Worm (Caenorhabditis elegans) whole organism, mixed stage, embryonic: ENCODE results near the gene C36E8.4.

Experiments
- M03D4.4 ChIP-seq: sonication (generic microtip); optimal IDR thresholded peaks from 2 replicates; lab custom pipeline; 2017; ENCODE audit warnings: mild to moderate bottlenecking, missing genetic modification characterization, missing compliant biosample characterization
- bed-3 ChIP-seq: fragments of 200-800 bp; sonication (Bioruptor generic); optimal IDR thresholded peaks from 3 replicates; lab custom pipeline; 2018; ENCODE audit warnings: mild to moderate bottlenecking, missing genetic modification characterization, moderate library complexity, missing compliant biosample characterization
- blmp-1 ChIP-seq: fragments of 150-350 bp; optimal IDR thresholded peaks from 2 replicates; lab custom pipeline; 2014; ENCODE audit warnings: missing biosample characterization, missing genetic modification characterization
- ceh-39 ChIP-seq: fragments of 150-350 bp; optimal IDR thresholded peaks from 2 replicates; lab custom pipeline; 2014; ENCODE audit warnings: missing biosample characterization, missing genetic modification characterization
- ceh-43 ChIP-seq: fragments of 200-800 bp; sonication (Bioruptor generic); optimal IDR thresholded peaks from 2 replicates; lab custom pipeline; 2018; ENCODE audit warnings: mild to moderate bottlenecking, missing genetic modification characterization, moderate library complexity, missing compliant biosample characterization
- ceh-83 ChIP-seq: fragments of 200-800 bp; sonication (Bioruptor generic); optimal IDR thresholded peaks from 2 replicates; lab custom pipeline; 2018; ENCODE audit warnings: mild to moderate bottlenecking, missing genetic modification characterization, missing compliant biosample characterization
- ces-1 ChIP-seq: fragments of 150-350 bp; optimal IDR thresholded peaks from 2 replicates; lab custom pipeline; 2014; ENCODE audit warnings: missing biosample characterization, missing genetic modification reagents, missing genetic modification characterization
- cnd-1 ChIP-seq: fragments of 200-800 bp; sonication (Bioruptor generic); optimal IDR thresholded peaks from 2 replicates; lab custom pipeline; 2018; ENCODE audit warnings: mild to moderate bottlenecking, missing genetic modification characterization, missing compliant biosample characterization
- drap-1 ChIP-seq: fragments of 200-800 bp; sonication (Bioruptor generic); optimal IDR thresholded peaks from 3 replicates; lab custom pipeline; 2018; ENCODE audit warnings: mild to moderate bottlenecking, missing genetic modification characterization, missing compliant biosample characterization
- elt-1 ChIP-seq: sonication (generic microtip); optimal IDR thresholded peaks from 2 replicates; lab custom pipeline; 2017; ENCODE audit warnings: missing genetic modification characterization, mild to moderate bottlenecking, missing compliant biosample characterization, antibody characterized with exemption, moderate library complexity, borderline replicate concordance; ENCODE audit not compliant: insufficient read depth
- elt-3 ChIP-seq: fragments of 150-350 bp; optimal IDR thresholded peaks from 2 replicates; lab custom pipeline; 2014; ENCODE audit warnings: missing biosample characterization, missing genetic modification characterization
- flh-1 ChIP-seq: fragments of 200-800 bp; sonication (Bioruptor generic); optimal IDR thresholded peaks from 2 replicates; lab custom pipeline; 2018; ENCODE audit warnings: mild to moderate bottlenecking, missing genetic modification characterization, moderate library complexity, missing compliant biosample characterization
- ham-2 ChIP-seq: fragments of 200-800 bp; sonication (Bioruptor generic); optimal IDR thresholded peaks from 2 replicates; lab custom pipeline; 2018; ENCODE audit warnings: mild to moderate bottlenecking, missing genetic modification characterization, missing compliant biosample characterization
- lin-13 ChIP-seq: fragments of 150-350 bp; optimal IDR thresholded peaks from 2 replicates; lab custom pipeline; 2014; ENCODE audit warnings: missing biosample characterization, missing genetic modification characterization
- lin-32 ChIP-seq: fragments of 200-800 bp; sonication (Bioruptor generic); optimal IDR thresholded peaks from 2 replicates; lab custom pipeline; 2018; ENCODE audit warnings: mild to moderate bottlenecking, missing genetic modification characterization, missing compliant biosample characterization
- lsy-2 ChIP-seq: fragments of 150-350 bp; optimal IDR thresholded peaks from 2 replicates; lab custom pipeline; 2014; ENCODE audit warnings: missing biosample characterization, missing genetic modification characterization
- mab-5 ChIP-seq: fragments of 150-350 bp; optimal IDR thresholded peaks from 2 replicates; lab custom pipeline; 2014; ENCODE audit warnings: missing biosample characterization, missing genetic modification characterization
- mep-1 ChIP-seq: fragments of 150-350 bp; optimal IDR thresholded peaks from 2 replicates; lab custom pipeline; 2017; ENCODE audit warnings: missing biosample characterization, missing genetic modification reagents, missing genetic modification characterization, inconsistent platforms
- mls-2 ChIP-seq: sonication (generic microtip); optimal IDR thresholded peaks from 2 replicates; lab custom pipeline; 2016; ENCODE audit warnings: mild to moderate bottlenecking, missing genetic modification characterization, moderate library complexity, missing compliant biosample characterization
- nhr-12 ChIP-seq: fragments of 150-350 bp; optimal IDR thresholded peaks from 2 replicates; lab custom pipeline; 2014; ENCODE audit warnings: missing biosample characterization, missing genetic modification characterization
- nhr-2 ChIP-seq: fragments of 150-350 bp; optimal IDR thresholded peaks from 2 replicates; lab custom pipeline; 2014; ENCODE audit warnings: missing biosample characterization, missing genetic modification characterization
- nhr-237 ChIP-seq: fragments of 150-350 bp; optimal IDR thresholded peaks from 2 replicates; lab custom pipeline; 2014; ENCODE audit warnings: missing biosample characterization, missing genetic modification characterization
- nhr-76 ChIP-seq: sonication (generic microtip); optimal IDR thresholded peaks from 2 replicates; lab custom pipeline; 2017; ENCODE audit warnings: missing biosample characterization, missing genetic modification characterization
- pha-4 ChIP-seq: fragments of 150-350 bp; optimal IDR thresholded peaks from 2 replicates; lab custom pipeline; 2018; ENCODE audit warnings: missing biosample characterization, missing genetic modification reagents, missing genetic modification characterization
- sem-2 ChIP-seq: fragments of 200-800 bp; sonication (Bioruptor generic); optimal IDR thresholded peaks from 2 replicates; lab custom pipeline; 2018; ENCODE audit warnings: mild to moderate bottlenecking, missing genetic modification characterization, missing compliant biosample characterization
- snpc-4 ChIP-seq: fragments of 150-350 bp; optimal IDR thresholded peaks from 2 replicates; lab custom pipeline; 2014; ENCODE audit warnings: missing biosample characterization, missing genetic modification characterization
- tbx-8 ChIP-seq: fragments of 200-800 bp; sonication (Bioruptor generic); optimal IDR thresholded peaks from 2 replicates; lab custom pipeline; 2018; ENCODE audit warnings: mild to moderate bottlenecking, missing genetic modification characterization, moderate library complexity, missing compliant biosample characterization
- unc-120 ChIP-seq: sonication (generic microtip); optimal IDR thresholded peaks from 2 replicates; lab custom pipeline; 2017; ENCODE audit warnings: missing genetic modification characterization, missing compliant biosample characterization; ENCODE audit not compliant: poor library complexity, severe bottlenecking
- unc-39 ChIP-seq: fragments of 150-350 bp; optimal IDR thresholded peaks from 2 replicates; lab custom pipeline; 2014; ENCODE audit warnings: missing biosample characterization, missing genetic modification characterization
- unc-62 ChIP-seq: fragments of 150-350 bp; optimal IDR thresholded peaks from 2 replicates; lab custom pipeline; 2014; ENCODE audit warnings: missing biosample characterization, missing genetic modification reagents, missing genetic modification characterization
- zip-8 ChIP-seq: fragments of 150-350 bp; optimal IDR thresholded peaks from 2 replicates; lab custom pipeline; 2014; ENCODE audit warnings: missing biosample characterization, missing genetic modification characterization
- ztf-11 ChIP-seq: fragments of 150-350 bp; optimal IDR thresholded peaks from 2 replicates; lab custom pipeline; 2014; ENCODE audit warnings: missing biosample characterization, missing genetic modification characterization

Gene C36E8.4

DNA sequence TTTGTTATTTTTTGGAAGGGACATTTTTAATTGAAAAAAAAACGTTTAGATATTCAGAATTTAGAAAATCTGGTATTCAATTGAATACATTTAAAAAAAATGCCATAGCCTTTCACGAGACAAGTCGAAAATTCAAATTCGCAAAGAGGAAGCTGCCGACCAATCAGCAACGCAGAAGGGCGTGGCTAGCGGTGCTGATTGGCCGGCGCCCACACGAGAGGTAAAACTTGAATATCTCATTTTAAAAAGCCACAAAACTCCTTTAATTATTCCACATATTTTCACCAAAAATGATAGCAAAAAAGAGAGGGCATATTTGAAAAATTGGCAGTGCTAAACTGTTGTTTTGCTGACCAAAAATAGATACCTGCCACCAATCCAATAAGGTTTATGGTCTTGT lies 37.6 kb upstream of the C36E8.4 start:
- no peak for TF ChIP-seq snpc-4 (tag; lab: Kevin White, UChicago)
- TF ChIP-seq mab-5 (tag; lab: Kevin White, UChicago): no peak
- no peak for TF ChIP-seq lin-32 (GFP tag; lab: Kevin White, UChicago)
- no peak for TF ChIP-seq ceh-43 (GFP tag; lab: Kevin White, UChicago)
- no peak for TF ChIP-seq unc-120
- TF ChIP-seq ztf-11 (tag; lab: Kevin White, UChicago): no peak
- no peak for TF ChIP-seq M03D4.4 (tag; lab: Kevin White, UChicago)
- no peak for TF ChIP-seq nhr-76

DNA sequence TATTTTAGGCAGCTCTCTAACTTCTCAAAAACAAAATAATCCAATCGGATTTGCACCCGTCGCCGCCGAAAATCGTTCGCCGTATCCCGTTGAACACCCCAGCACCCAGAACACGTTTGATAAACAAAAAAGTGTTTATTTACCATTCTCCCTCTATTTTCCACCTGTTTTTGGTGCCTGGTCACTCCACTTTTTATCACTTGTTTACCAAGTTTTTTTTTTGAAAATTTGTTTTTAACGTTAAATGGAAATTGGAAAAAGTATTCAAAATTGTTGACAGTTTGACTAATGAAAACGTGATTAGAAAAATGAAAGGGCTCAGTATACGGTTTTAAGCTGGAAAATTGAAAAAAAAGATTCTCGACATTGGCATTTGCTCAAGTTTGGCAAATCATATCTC lies 37.1 kb upstream of the C36E8.4 start:
- TF ChIP-seq ceh-83 (GFP tag; lab: Kevin White, UChicago): no peak
- TF ChIP-seq unc-62 (GFP tag; lab: Kevin White, UChicago): no peak
- no peak for TF ChIP-seq ceh-39 (tag; lab: Kevin White, UChicago)
- TF ChIP-seq M03D4.4 (tag; lab: Kevin White, UChicago): no peak
- no peak for TF ChIP-seq pha-4 (tag; lab: Kevin White, UChicago)
- no peak for TF ChIP-seq nhr-12 (tag; lab: Kevin White, UChicago)
- no peak for TF ChIP-seq unc-120
- no peak for TF ChIP-seq tbx-8 (GFP tag; lab: Kevin White, UChicago)
- TF ChIP-seq ces-1: no peak
- no peak for TF ChIP-seq ham-2 (GFP tag; lab: Kevin White, UChicago)
- no peak for TF ChIP-seq lin-13 (tag; lab: Kevin White, UChicago)
- no peak for TF ChIP-seq nhr-76
- TF ChIP-seq sem-2: no peak
- no peak for TF ChIP-seq lin-32 (GFP tag; lab: Kevin White, UChicago)
- TF ChIP-seq snpc-4 (tag; lab: Kevin White, UChicago): no peak
- TF ChIP-seq unc-39 (tag; lab: Kevin White, UChicago): no peak
- TF ChIP-seq zip-8 (tag; lab: Kevin White, UChicago): no peak
- TF ChIP-seq nhr-237 (tag; lab: Kevin White, UChicago): no peak
- no peak for TF ChIP-seq elt-3 (tag; lab: Kevin White, UChicago)
- TF ChIP-seq, all 35 proteins: peak for 0

DNA sequence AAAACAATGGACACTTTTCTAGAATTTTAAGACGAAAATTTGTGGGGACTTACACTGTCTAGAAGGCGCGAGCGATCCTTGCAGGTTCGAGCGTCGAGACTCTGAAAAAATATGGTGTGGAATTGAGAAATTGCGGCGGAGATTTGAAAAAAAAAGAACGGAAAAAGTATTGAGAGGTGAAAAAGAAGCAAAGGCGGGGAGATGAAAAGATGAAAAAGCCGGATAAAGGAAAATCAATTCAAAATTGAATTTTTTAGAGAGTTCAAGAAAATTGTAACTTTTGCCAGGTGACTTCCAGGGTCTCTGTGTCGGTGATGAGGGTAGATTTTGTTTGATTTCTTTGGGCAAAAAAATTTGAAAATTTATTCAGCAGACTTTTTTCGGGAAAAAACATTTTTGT lies 35.8 kb upstream of the C36E8.4 start, which contains the start of gene msi-1:
msi-1 (minus strand) TSS at position 101 of the 400 bp plus-strand sequence.
- TF ChIP-seq snpc-4 (tag; lab: Kevin White, UChicago) (no peak), mls-2 (tag; lab: Kevin White, UChicago) (no peak), mep-1 (tag; lab: Kevin White, UChicago) (no peak), flh-1 (no peak), lsy-2 (tag; lab: Kevin White, UChicago) (no peak), blmp-1 (tag; lab: Kevin White, UChicago) (no peak), tbx-8 (GFP tag; lab: Kevin White, UChicago) (no peak), ceh-43 (GFP tag; lab: Kevin White, UChicago) (no peak), ham-2 (GFP tag; lab: Kevin White, UChicago) (no peak), lin-32 (GFP tag; lab: Kevin White, UChicago) (no peak), elt-1 (no peak)
- TF ChIP-seq, all 35 proteins: peak for 0

DNA sequence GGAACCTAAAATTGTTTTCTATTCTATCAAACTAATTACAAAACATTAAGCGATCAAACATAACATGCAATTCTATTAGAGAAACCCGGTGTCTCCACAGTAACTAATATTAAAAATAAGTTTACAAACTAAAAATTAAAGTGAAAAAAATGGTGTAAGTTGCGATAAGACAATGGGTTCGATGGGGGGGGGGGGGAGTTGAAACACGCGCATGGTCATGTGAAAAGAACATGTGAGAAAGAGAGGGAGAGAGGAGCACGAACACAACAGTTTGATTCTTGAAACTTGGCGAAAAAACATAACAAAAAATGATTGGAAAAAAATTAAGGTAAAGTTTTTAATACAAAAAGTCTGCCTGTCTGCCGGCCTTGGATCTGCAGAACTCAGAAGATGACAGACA lies 35.1 kb upstream of the C36E8.4 start:
- TF ChIP-seq snpc-4 (tag; lab: Kevin White, UChicago) (no peak), unc-120 (no peak), drap-1 (GFP tag; lab: Kevin White, UChicago) (no peak), flh-1 (no peak), lsy-2 (tag; lab: Kevin White, UChicago) (no peak), bed-3 (no peak), ceh-83 (GFP tag; lab: Kevin White, UChicago) (no peak), unc-62 (GFP tag; lab: Kevin White, UChicago) (no peak), cnd-1 (no peak), lin-13 (tag; lab: Kevin White, UChicago) (no peak), nhr-237 (tag; lab: Kevin White, UChicago) (no peak), unc-39 (tag; lab: Kevin White, UChicago) (no peak), ham-2 (GFP tag; lab: Kevin White, UChicago) (no peak), nhr-12 (tag; lab: Kevin White, UChicago) (no peak), M03D4.4 (tag; lab: Kevin White, UChicago) (no peak), mep-1 (tag; lab: Kevin White, UChicago) (no peak), nhr-2 (tag; lab: Kevin White, UChicago) (no peak), ceh-39 (tag; lab: Kevin White, UChicago) (no peak)
